Worm (Caenorhabditis elegans) whole organism, midembryonic: Measurements from ENCODE around the gene F08C6.5.

ENCODE experiments used
- cog-1 ChIP-seq: sonication (generic microtip); optimal IDR thresholded peaks from 2 replicates; lab custom pipeline; 2016; ENCODE audit warnings: missing genetic modification characterization, missing compliant biosample characterization
- flt-1 ChIP-seq: fragments of 200-800 bp; sonication (Bioruptor generic); IDR thresholded peaks from 2 replicates; pipeline ENCODE4 v1.3.6; 2022; ENCODE audit warnings: missing genetic modification characterization, missing compliant biosample characterization
- klf-2 ChIP-seq: fragments of 200-800 bp; sonication (Bioruptor generic); conservative IDR thresholded peaks from 2 replicates; pipeline ENCODE4 v1.3.6; 2022; ENCODE audit warnings: missing genetic modification reagents, missing genetic modification characterization, missing compliant biosample characterization

ce11 chrX:7562625-7563024, 3.4 kb downstream of the F08C6.5 start, which contains the start of gene sto-1:
- no peak for TF ChIP-seq flt-1
- no peak for TF ChIP-seq cog-1 (tag; lab: Kevin White, UChicago)
- TF ChIP-seq klf-2 (GFP tag; lab: Robert Waterston, UW): no peak
